Worm (Caenorhabditis elegans): ENCODE measurements around the gene F09C6.14.

- TF ChIP-seq med-1 (GFP tag; optimal IDR thresholded peaks at IDR 0.05; ENCODE audit: insufficient read depth), result no peak
- no peak for TF ChIP-seq ztf-23 (GFP tag; IDR thresholded peaks at IDR 0.05)
Measured at ce11 chrV:16888788-16889325, 8.1 kb downstream of the F09C6.14 start, which contains the start of the genes ifas-2 and fbxa-44.

All from whole organism, midembryonic.